Worm (Caenorhabditis elegans): Measurements from ENCODE around the gene nas-18.

The nas-18 gene

DNA sequence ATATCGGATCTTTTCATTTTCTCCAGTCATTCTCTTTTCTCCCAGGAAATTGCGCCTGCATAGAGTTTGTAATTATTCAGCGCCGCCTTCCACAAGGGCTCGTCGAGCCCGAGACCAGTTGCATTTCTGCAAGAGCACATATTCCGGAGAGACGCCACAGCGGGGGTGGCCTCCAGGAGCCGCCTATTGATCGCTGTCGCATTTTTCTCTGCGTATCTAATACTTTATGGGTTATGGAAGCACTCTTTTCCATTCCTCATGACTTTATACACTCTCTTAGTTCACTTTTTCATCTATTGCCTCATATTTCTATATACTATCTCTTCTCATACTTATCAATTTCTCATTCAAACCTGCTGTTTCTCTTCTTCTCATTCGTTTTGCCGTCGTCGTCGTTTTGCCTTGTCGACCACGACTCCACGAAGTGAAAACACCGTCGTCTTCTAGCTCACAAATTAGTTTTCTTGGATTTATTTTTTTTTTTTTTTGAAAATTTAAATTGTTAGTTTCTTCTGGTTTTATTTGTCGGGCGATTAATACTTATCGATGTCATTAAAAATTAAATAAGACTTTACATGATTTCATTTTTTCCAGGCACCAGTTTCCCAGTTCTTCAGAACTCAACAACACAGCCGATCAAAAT lies 21.0 kb upstream of the nas-18 start, which contains the start of gene cnb-1 (continued):
- TF ChIP-seq unc-62 (GFP tag; optimal IDR thresholded peaks at IDR 0.05 in 1 of 2) = peak in 1 of 2 experiments; percentile 91
- TF ChIP-seq unc-62 (tag; optimal IDR thresholded peaks at IDR 0.05) = no peak
- TF ChIP-seq aha-1 (tag) = no peak
- TF ChIP-seq F37D6.2 (tag; optimal IDR thresholded peaks at IDR 0.05) = peak; percentile 31
- no peak for TF ChIP-seq egl-27 (tag; optimal IDR thresholded peaks at IDR 0.05)
- TF ChIP-seq dmd-6 (GFP tag; IDR thresholded peaks at IDR 0.05) = peak; percentile 77
- TF ChIP-seq duxl-1 (tag; optimal IDR thresholded peaks at IDR 0.05; ENCODE audit: poor library complexity) = no peak
- TF ChIP-seq cey-2 (tag; optimal IDR thresholded peaks at IDR 0.05; ENCODE audit: borderline replicate concordance, insufficient read depth) = no peak
- TF ChIP-seq nhr-48 (tag; optimal IDR thresholded peaks at IDR 0.05) = no peak
- no peak for TF ChIP-seq aly-2 (tag; optimal IDR thresholded peaks at IDR 0.05)
- TF ChIP-seq rbr-2 (tag; optimal IDR thresholded peaks at IDR 0.05) = peak; percentile 77
- TF ChIP-seq lin-15B (tag; optimal IDR thresholded peaks at IDR 0.05) = no peak
- no peak for TF ChIP-seq F26F4.8 (GFP tag; conservative IDR thresholded peaks at IDR 0.05)
- TF ChIP-seq hlh-11 (tag; optimal IDR thresholded peaks at IDR 0.05) = no peak
- TF ChIP-seq nhr-237 (tag; optimal IDR thresholded peaks at IDR 0.05) = no peak
- TF ChIP-seq hmg-1.1 (GFP tag; IDR thresholded peaks at IDR 0.05) = peak; percentile 75
- peak; percentile 73; the same call in 1 of the 2 replicates for TF ChIP-seq egl-43 (GFP tag; IDR thresholded peaks at IDR 0.05)
- TF ChIP-seq lin-38 (GFP tag; IDR thresholded peaks at IDR 0.05) = peak; percentile 29
- TF ChIP-seq lir-3 (tag; optimal IDR thresholded peaks at IDR 0.05) = no peak
- no peak for TF ChIP-seq gei-8 (GFP tag; optimal IDR thresholded peaks at IDR 0.05)
- no peak for TF ChIP-seq unc-130 (GFP tag; optimal IDR thresholded peaks at IDR 0.05)
- no peak for TF ChIP-seq arid-1 (GFP tag; conservative IDR thresholded peaks at IDR 0.05)
- TF ChIP-seq zip-2 (tag; optimal IDR thresholded peaks at IDR 0.05) = no peak
- no peak for TF ChIP-seq madf-5 (GFP tag; IDR thresholded peaks at IDR 0.05)
- TF ChIP-seq nhr-111 (GFP tag; optimal IDR thresholded peaks at IDR 0.05) = no peak
- no peak for TF ChIP-seq ZK546.5 (tag; optimal IDR thresholded peaks at IDR 0.05)
- TF ChIP-seq mxl-3 (GFP tag; optimal IDR thresholded peaks at IDR 0.05) = no peak

- peak; percentile 32; the same call in 1 of the 2 replicates for TF ChIP-seq ceh-20 (GFP tag; IDR thresholded peaks at IDR 0.05)
- no peak for TF ChIP-seq nhr-28 (tag; optimal IDR thresholded peaks at IDR 0.05)
- TF ChIP-seq Y75B8A.6 (GFP tag; IDR thresholded peaks at IDR 0.05) = no peak
- TF ChIP-seq tra-1 (GFP tag; IDR thresholded peaks at IDR 0.05) = no peak
- no peak for TF ChIP-seq ces-1 (GFP tag; optimal IDR thresholded peaks at IDR 0.05)
Measured at ce11 chrV:11379341-11379740, 16.9 kb upstream of the nas-18 start.

ce11 chrV:11380571-11380970 lies 15.7 kb upstream of the nas-18 start:
- peak in 1 of 2 experiments; percentile 68 for TF ChIP-seq unc-62 (GFP tag; optimal IDR thresholded peaks at IDR 0.05 in 1 of 2)
- no peak for TF ChIP-seq unc-62 (tag; optimal IDR thresholded peaks at IDR 0.05)
- peak; percentile 38 for TF ChIP-seq fkh-10 (GFP tag; optimal IDR thresholded peaks at IDR 0.05)
- TF ChIP-seq saeg-2 (GFP tag; IDR thresholded peaks at IDR 0.05) = no peak

ce11 chrV:11383032-11383431 lies 13.2 kb upstream of the nas-18 start, which contains the start of gene F55C10.5:
F55C10.5 (plus strand) TSS chrV:11383105.
- no peak for TF ChIP-seq ceh-28 (tag; optimal IDR thresholded peaks at IDR 0.05)
- TF ChIP-seq unc-62 (GFP tag; optimal IDR thresholded peaks at IDR 0.05 in 1 of 2) = peak in 1 of 2 experiments; percentile 94
- TF ChIP-seq unc-62 (tag; optimal IDR thresholded peaks at IDR 0.05) = no peak
- TF ChIP-seq tra-1 (GFP tag; IDR thresholded peaks at IDR 0.05) = no peak

Data from whole organism, L4 larva.